Worm (Caenorhabditis elegans): Measurements from ENCODE around the gene dct-17.

DNA sequence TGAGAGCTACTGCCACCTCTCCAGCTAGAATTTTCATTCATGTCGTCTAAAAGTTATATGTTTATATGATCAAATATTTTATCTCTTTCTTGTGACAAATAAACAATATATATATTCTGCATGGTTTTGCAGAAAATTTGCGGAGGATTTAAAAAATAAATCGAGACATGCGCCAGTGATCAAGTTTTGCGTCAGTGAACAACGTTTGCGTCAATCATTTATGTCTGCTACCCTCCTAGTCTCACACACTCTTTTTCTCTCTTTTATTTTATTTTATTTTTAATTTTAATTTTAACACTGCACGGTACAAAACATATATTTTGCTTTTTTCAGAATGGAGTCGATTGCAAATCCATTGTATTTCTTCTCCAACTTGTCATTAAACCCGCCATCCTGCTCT, 52.0 kb downstream of the dct-17 start, which contains the start of the genes tag-65 and ccz-1:
- peak; percentile 57 for TF ChIP-seq unc-62 (GFP tag; optimal IDR thresholded peaks at IDR 0.05)
- TF ChIP-seq aly-2 (tag; optimal IDR thresholded peaks at IDR 0.05), result no peak
- TF ChIP-seq lin-39 (tag; optimal IDR thresholded peaks at IDR 0.05), result no peak
- TF ChIP-seq lsy-2 (tag; optimal IDR thresholded peaks at IDR 0.05), result peak; percentile 87 to 94
- peak; percentile 97 for TF ChIP-seq unc-55 (GFP tag; optimal IDR thresholded peaks at IDR 0.05)
- TF ChIP-seq nhr-237 (tag; optimal IDR thresholded peaks at IDR 0.05), result peak; percentile 64
- TF ChIP-seq zag-1 (tag; optimal IDR thresholded peaks at IDR 0.05), result peak; percentile 41
- TF ChIP-seq nhr-11 (tag; optimal IDR thresholded peaks at IDR 0.05), result no peak
- TF ChIP-seq F13H6.1 (tag; optimal IDR thresholded peaks at IDR 0.05), result peak; percentile 86
- peak; percentile 78 for TF ChIP-seq snpc-4 (tag; optimal IDR thresholded peaks at IDR 0.05)
- TF ChIP-seq nhr-77 (tag; optimal IDR thresholded peaks at IDR 0.05), result no peak
